Worm (Caenorhabditis elegans): ENCODE data around the gene ins-15.

ins-15 gene

DNA sequence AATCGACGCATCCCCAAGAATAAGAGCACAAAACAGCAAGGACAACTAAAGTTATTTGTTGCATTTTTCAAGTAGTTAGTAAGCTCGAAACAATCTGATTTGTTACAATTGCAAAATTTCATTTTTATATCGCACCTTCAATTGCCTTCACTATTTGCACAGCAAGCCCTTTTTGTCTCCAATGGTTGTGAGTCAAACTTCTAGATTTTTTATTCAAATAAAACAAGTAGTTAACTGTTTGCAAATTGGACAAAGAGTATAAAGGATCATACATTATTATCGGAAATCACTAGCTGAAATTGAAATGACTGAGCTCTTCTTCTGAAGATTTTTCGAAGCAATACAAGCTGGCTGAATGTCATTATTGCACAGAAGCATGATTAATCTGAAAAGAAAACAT is 8.3 kb upstream of the ins-15 start, which contains the start of gene F41G3.21:
Gene F41G3.21 (minus strand): TSS at position 101 of the 400 bp plus-strand sequence.
- TF ChIP-seq scrt-1 (GFP tag; IDR thresholded peaks at IDR 0.05), result no peak
- TF ChIP-seq B0310.2 (tag; optimal IDR thresholded peaks at IDR 0.05), result no peak
- TF ChIP-seq sea-1 (GFP tag; conservative IDR thresholded peaks at IDR 0.05), result no peak
- no peak for TF ChIP-seq hmg-4 (GFP tag; optimal IDR thresholded peaks at IDR 0.05)
- no peak for TF ChIP-seq hmbx-1 (tag; optimal IDR thresholded peaks at IDR 0.05)
- TF ChIP-seq pes-1 (GFP tag; IDR thresholded peaks at IDR 0.05), result no peak
- no peak for TF ChIP-seq tra-4 (tag; optimal IDR thresholded peaks at IDR 0.05)
- TF ChIP-seq flt-1 (GFP tag; IDR thresholded peaks at IDR 0.05), result no peak
- TF ChIP-seq F13C5.2 (tag; optimal IDR thresholded peaks at IDR 0.05), result no peak
- TF ChIP-seq ceh-36 (tag; optimal IDR thresholded peaks at IDR 0.05), result no peak
- TF ChIP-seq ceh-13 (GFP tag; optimal IDR thresholded peaks at IDR 0.05), result no peak
- TF ChIP-seq hnd-1 (tag; optimal IDR thresholded peaks at IDR 0.05), result no peak
- TF ChIP-seq ama-1 (optimal IDR thresholded peaks at IDR 0.05), result no peak
- no peak for TF ChIP-seq tbx-37 (GFP tag; conservative IDR thresholded peaks at IDR 0.05)
- no peak for TF ChIP-seq aly-1 (tag; optimal IDR thresholded peaks at IDR 0.05)
- no peak for TF ChIP-seq ets-7 (tag; optimal IDR thresholded peaks at IDR 0.05)
- TF ChIP-seq tbx-11 (GFP tag; IDR thresholded peaks at IDR 0.05), result no peak

DNA sequence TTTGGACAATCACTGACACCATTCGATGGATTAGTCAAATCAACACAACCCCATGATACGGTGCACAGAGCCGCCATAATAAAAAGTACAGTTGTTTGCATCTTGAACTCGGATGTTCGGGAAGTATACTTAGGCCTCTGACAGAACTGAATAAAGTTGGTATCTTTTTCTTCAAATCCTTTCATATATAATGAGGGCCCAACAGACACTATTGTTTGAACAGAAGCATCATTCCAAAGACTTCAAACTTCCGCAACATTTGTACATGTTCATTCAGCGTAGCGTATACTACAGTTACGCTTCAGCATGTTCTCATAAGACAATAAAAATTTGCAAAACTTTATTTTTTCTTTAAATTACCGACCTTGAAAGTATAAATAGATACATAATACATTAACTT is 7.5 kb upstream of the ins-15 start, which contains the start of gene F41G3.19:
Gene F41G3.19 (minus strand): TSS at position 101 of the 400 bp plus-strand sequence.
- no peak for TF ChIP-seq F13C5.2 (tag; optimal IDR thresholded peaks at IDR 0.05)
- no peak for TF ChIP-seq pes-1 (GFP tag; IDR thresholded peaks at IDR 0.05)
- no peak for TF ChIP-seq hmg-4 (GFP tag; optimal IDR thresholded peaks at IDR 0.05)
- TF ChIP-seq scrt-1 (GFP tag; IDR thresholded peaks at IDR 0.05), result no peak
- TF ChIP-seq B0310.2 (tag; optimal IDR thresholded peaks at IDR 0.05), result no peak
- TF ChIP-seq hmbx-1 (tag; optimal IDR thresholded peaks at IDR 0.05), result no peak
- no peak for TF ChIP-seq aly-1 (tag; optimal IDR thresholded peaks at IDR 0.05)
- TF ChIP-seq ceh-36 (tag; optimal IDR thresholded peaks at IDR 0.05), result no peak
- TF ChIP-seq ets-7 (tag; optimal IDR thresholded peaks at IDR 0.05), result no peak
- TF ChIP-seq tra-4 (tag; optimal IDR thresholded peaks at IDR 0.05), result no peak
- TF ChIP-seq ama-1 (optimal IDR thresholded peaks at IDR 0.05), result no peak

DNA sequence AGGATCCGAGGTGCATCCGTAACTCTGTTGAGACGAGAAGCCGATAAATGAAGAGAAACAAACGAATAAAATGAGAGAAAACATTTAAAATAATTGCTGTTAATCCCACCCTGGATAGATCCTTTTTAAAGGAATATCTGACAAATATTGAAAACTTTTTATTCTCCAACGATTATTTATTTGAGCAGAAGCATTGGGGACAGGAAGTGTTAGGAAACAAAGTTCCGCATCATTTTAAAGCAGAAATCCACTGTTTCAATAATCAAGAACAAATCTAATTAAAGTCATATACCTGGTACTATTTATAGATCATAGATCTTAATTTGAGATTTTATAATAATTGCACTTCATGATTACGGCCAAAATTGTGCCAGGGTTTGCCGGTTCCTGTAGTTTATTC is 6.4 kb upstream of the ins-15 start, which contains the start of gene F41G3.20:
Gene F41G3.20 (minus strand): TSS at position 101 of the 400 bp plus-strand sequence.
- TF ChIP-seq F13C5.2 (tag; optimal IDR thresholded peaks at IDR 0.05) (no peak), tra-4 (tag; optimal IDR thresholded peaks at IDR 0.05) (no peak)

DNA sequence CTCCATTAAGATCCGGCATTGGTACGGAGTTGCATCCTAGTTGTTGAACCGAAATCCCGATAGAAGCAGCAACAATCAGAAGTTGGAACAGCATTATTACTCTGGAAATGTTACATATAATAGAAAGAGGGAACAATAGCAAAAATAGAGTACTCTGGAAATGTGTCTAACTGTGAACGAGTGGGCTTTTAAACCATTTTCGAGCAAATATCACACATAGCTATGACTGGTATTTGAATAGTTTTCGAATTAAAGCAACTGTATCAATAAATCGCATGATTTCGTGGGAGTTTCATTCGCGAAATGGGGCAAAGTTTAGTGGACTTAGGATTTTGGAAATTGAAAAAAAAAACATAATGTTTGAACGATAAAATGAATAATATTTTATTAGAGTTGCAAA is 4.9 kb upstream of the ins-15 start, which contains the start of gene F41G3.10:
Gene F41G3.10 (minus strand): TSS at position 101 of the 400 bp plus-strand sequence.
- no peak for TF ChIP-seq sea-1 (GFP tag; conservative IDR thresholded peaks at IDR 0.05)
- TF ChIP-seq F13C5.2 (tag; optimal IDR thresholded peaks at IDR 0.05), result no peak
- TF ChIP-seq tra-4 (tag; optimal IDR thresholded peaks at IDR 0.05), result no peak
- no peak for TF ChIP-seq tbx-37 (GFP tag; conservative IDR thresholded peaks at IDR 0.05)
- TF ChIP-seq hnd-1 (tag; optimal IDR thresholded peaks at IDR 0.05), result no peak
- TF ChIP-seq scrt-1 (GFP tag; IDR thresholded peaks at IDR 0.05), result no peak
- TF ChIP-seq ets-7 (tag; optimal IDR thresholded peaks at IDR 0.05), result no peak
- no peak for TF ChIP-seq B0310.2 (tag; optimal IDR thresholded peaks at IDR 0.05)
- no peak for TF ChIP-seq hmg-4 (GFP tag; optimal IDR thresholded peaks at IDR 0.05)
- no peak for TF ChIP-seq aly-1 (tag; optimal IDR thresholded peaks at IDR 0.05)
- no peak for TF ChIP-seq flt-1 (GFP tag; IDR thresholded peaks at IDR 0.05)
- TF ChIP-seq ama-1 (optimal IDR thresholded peaks at IDR 0.05), result no peak
- no peak for TF ChIP-seq tbx-11 (GFP tag; IDR thresholded peaks at IDR 0.05)
- TF ChIP-seq ceh-36 (tag; optimal IDR thresholded peaks at IDR 0.05), result no peak
- TF ChIP-seq pes-1 (GFP tag; IDR thresholded peaks at IDR 0.05), result no peak
- TF ChIP-seq hmbx-1 (tag; optimal IDR thresholded peaks at IDR 0.05), result no peak
- TF ChIP-seq ceh-13 (GFP tag; optimal IDR thresholded peaks at IDR 0.05), result no peak

DNA sequence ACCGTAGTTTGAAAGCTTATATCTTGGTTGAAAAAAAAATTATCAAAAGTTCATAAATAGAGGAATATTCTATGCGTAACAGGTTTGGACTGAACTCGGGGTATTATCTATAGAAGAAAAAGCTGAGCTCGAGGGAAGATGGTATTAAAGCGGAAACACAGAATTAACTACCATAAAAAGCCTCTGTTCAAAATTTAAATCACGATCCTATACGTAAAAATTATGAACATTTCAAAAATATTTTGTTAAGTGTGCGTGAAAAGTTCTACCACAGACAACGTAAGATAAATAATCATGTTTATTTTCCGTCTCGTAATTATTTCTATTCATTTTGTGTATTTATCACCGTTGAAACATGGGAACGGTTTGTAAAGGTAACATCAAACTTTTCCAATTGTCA is 1.9 kb upstream of the ins-15 start, which contains the start of gene F41G3.5:
Gene F41G3.5 (plus strand): TSS at position 301 of the 400 bp plus-strand sequence.
- no peak for TF ChIP-seq ceh-36 (tag; optimal IDR thresholded peaks at IDR 0.05)
- TF ChIP-seq hmbx-1 (tag; optimal IDR thresholded peaks at IDR 0.05), result no peak
- no peak for TF ChIP-seq flt-1 (GFP tag; IDR thresholded peaks at IDR 0.05)
- no peak for TF ChIP-seq hnd-1 (tag; optimal IDR thresholded peaks at IDR 0.05)
- no peak for TF ChIP-seq tbx-11 (GFP tag; IDR thresholded peaks at IDR 0.05)
- TF ChIP-seq scrt-1 (GFP tag; IDR thresholded peaks at IDR 0.05), result no peak
- no peak for TF ChIP-seq sea-1 (GFP tag; conservative IDR thresholded peaks at IDR 0.05)
- no peak for TF ChIP-seq pes-1 (GFP tag; IDR thresholded peaks at IDR 0.05)
- TF ChIP-seq tbx-37 (GFP tag; conservative IDR thresholded peaks at IDR 0.05), result no peak
- no peak for TF ChIP-seq F13C5.2 (tag; optimal IDR thresholded peaks at IDR 0.05)
- TF ChIP-seq ama-1 (optimal IDR thresholded peaks at IDR 0.05), result no peak
- no peak for TF ChIP-seq aly-1 (tag; optimal IDR thresholded peaks at IDR 0.05)
- TF ChIP-seq tra-4 (tag; optimal IDR thresholded peaks at IDR 0.05), result no peak
- TF ChIP-seq ceh-13 (GFP tag; optimal IDR thresholded peaks at IDR 0.05), result no peak
- no peak for TF ChIP-seq ets-7 (tag; optimal IDR thresholded peaks at IDR 0.05)
- TF ChIP-seq hmg-4 (GFP tag; optimal IDR thresholded peaks at IDR 0.05), result no peak
- TF ChIP-seq B0310.2 (tag; optimal IDR thresholded peaks at IDR 0.05), result no peak

DNA sequence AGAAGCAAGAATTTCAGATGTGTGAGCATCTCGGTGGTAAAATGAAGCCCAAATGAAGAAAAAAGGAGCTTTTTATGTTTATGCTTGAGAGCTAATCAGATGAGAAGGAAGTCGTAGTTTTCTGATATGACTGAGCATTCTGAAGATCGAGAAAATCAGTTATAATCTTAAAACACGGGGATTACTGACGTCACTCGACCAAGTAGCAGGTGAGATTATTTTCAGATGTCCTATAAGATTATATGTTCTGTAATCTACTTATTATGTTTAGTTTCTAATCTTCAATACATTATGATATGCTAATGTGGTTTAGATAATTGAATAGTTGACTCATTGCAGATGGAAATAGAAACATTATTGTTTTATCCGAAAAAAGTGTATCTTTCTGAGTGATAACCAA is 1.2 kb upstream of the ins-15 start, which contains the start of gene ins-14:
Gene ins-14 (minus strand): TSS at position 32 of the 400 bp plus-strand sequence.
- no peak for TF ChIP-seq F13C5.2 (tag; optimal IDR thresholded peaks at IDR 0.05)
- TF ChIP-seq hnd-1 (tag; optimal IDR thresholded peaks at IDR 0.05), result no peak
- TF ChIP-seq B0310.2 (tag; optimal IDR thresholded peaks at IDR 0.05), result no peak
- TF ChIP-seq ama-1 (optimal IDR thresholded peaks at IDR 0.05), result no peak
- TF ChIP-seq hmg-4 (GFP tag; optimal IDR thresholded peaks at IDR 0.05), result no peak
- no peak for TF ChIP-seq flt-1 (GFP tag; IDR thresholded peaks at IDR 0.05)
- no peak for TF ChIP-seq tbx-11 (GFP tag; IDR thresholded peaks at IDR 0.05)

DNA sequence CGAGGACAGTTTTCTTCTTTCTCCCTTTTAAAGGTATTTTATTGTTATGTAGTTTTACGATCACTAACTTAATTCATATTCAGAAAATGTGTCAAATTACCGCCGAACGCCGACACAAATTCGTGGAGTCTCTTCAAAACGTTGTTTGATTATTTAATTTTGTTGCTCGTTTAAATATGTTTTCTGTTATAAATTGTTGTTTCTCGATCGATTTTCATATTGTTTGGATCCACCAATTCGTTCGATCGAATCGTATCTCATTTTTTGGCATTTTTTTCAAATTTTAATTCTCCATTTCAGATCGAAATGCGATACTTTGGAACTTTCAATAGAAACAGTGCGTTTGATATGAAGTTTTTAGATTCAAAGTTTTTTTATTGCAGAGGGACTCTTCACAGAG is 1.9 kb downstream of the ins-15 start, which contains the start of gene F41G3.6:
Gene F41G3.6 (plus strand): TSS at position 301 of the 400 bp plus-strand sequence.
- no peak for TF ChIP-seq tbx-37 (GFP tag; conservative IDR thresholded peaks at IDR 0.05)
- no peak for TF ChIP-seq ceh-13 (GFP tag; optimal IDR thresholded peaks at IDR 0.05)

DNA sequence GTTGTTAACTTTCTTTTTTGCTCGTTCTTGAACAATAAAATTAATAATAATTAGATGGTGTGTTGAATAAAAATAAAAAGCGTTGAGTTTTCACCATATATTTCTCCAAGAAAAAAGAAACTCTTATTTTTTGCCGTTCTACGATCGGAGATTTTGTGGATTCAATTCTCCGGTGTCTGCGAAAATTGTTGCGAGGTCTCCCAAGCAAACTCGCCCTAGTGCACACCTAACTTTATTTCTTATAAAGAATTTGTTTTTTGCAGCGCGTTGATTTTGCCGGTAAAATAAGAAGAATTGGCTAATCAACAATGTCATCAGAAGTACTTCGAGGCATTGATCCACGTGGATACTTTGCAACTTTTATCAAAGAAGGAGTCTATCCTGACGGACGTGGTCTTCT is 3.1 kb downstream of the ins-15 start, which contains the start of gene exos-8:
Gene exos-8 (plus strand): TSS at position 264 of the 400 bp plus-strand sequence.
- TF ChIP-seq hnd-1 (tag; optimal IDR thresholded peaks at IDR 0.05), result peak; percentile 18
- peak; percentile 45 for TF ChIP-seq tbx-37 (GFP tag; conservative IDR thresholded peaks at IDR 0.05)
- TF ChIP-seq ets-7 (tag; optimal IDR thresholded peaks at IDR 0.05), result peak; percentile 62
- TF ChIP-seq tbx-11 (GFP tag; IDR thresholded peaks at IDR 0.05), result no peak
- no peak; the same call in 1 of the 2 replicates for TF ChIP-seq pes-1 (GFP tag; IDR thresholded peaks at IDR 0.05)
- no peak for TF ChIP-seq tra-4 (tag; optimal IDR thresholded peaks at IDR 0.05)
- TF ChIP-seq B0310.2 (tag; optimal IDR thresholded peaks at IDR 0.05), result no peak
- TF ChIP-seq ceh-36 (tag; optimal IDR thresholded peaks at IDR 0.05), result no peak
- no peak for TF ChIP-seq ama-1 (optimal IDR thresholded peaks at IDR 0.05)
- no peak for TF ChIP-seq hmbx-1 (tag; optimal IDR thresholded peaks at IDR 0.05)
- TF ChIP-seq hmg-4 (GFP tag; optimal IDR thresholded peaks at IDR 0.05), result no peak
- TF ChIP-seq scrt-1 (GFP tag; IDR thresholded peaks at IDR 0.05), result no peak; the same call in 1 of the 2 replicates
- peak; percentile 14 for TF ChIP-seq ceh-13 (GFP tag; optimal IDR thresholded peaks at IDR 0.05)
- TF ChIP-seq F13C5.2 (tag; optimal IDR thresholded peaks at IDR 0.05), result peak; percentile 24

All from whole organism, early embryonic.